Fruit fly (Drosophila melanogaster) whole organism, embryonic: Measurements from ENCODE around the gene Piezo.

ENCODE experiments used
- Ada2b ChIP-seq: fragments of 200-800 bp; sonication (Bioruptor generic); IDR thresholded peaks from 2 replicates; pipeline ENCODE4 v1.3.6; 2022; ENCODE audit warnings: missing biosample characterization, missing genetic modification characterization
- Atf6 ChIP-seq: fragments of 200-800 bp; sonication (Bioruptor generic); IDR thresholded peaks from 2 replicates; pipeline ENCODE4 v1.3.6; 2022; ENCODE audit warnings: missing biosample characterization, missing genetic modification characterization
- B-H2 ChIP-seq: fragments of 200-800 bp; sonication (Bioruptor generic); optimal IDR thresholded peaks from 2 replicates; lab custom pipeline; 2018; ENCODE audit warnings: missing biosample characterization, mild to moderate bottlenecking, missing genetic modification characterization
- Blimp-1 ChIP-seq: fragments of 200-800 bp; sonication (Bioruptor generic); optimal IDR thresholded peaks from 3 replicates; lab custom pipeline; 2018; ENCODE audit warnings: missing biosample characterization, missing genetic modification characterization, mild to moderate bottlenecking, moderate library complexity, missing genetic modification reagents
- CG12071 ChIP-seq: fragments of 200-800 bp; sonication (Bioruptor generic); optimal IDR thresholded peaks from 3 replicates; lab custom pipeline; 2018; ENCODE audit warnings: missing biosample characterization, mild to moderate bottlenecking, missing genetic modification characterization
- CG13624 ChIP-seq: fragments of 200-800 bp; sonication (Bioruptor generic); optimal IDR thresholded peaks from 2 replicates; lab custom pipeline; 2016; ENCODE audit warnings: missing biosample characterization, missing genetic modification characterization
- CG13894 ChIP-seq: fragments of 200-800 bp; sonication (Bioruptor generic); optimal IDR thresholded peaks from 3 replicates; lab custom pipeline; 2018; ENCODE audit warnings: missing biosample characterization, mild to moderate bottlenecking, missing genetic modification characterization, moderate library complexity
- CG15514 ChIP-seq: fragments of 200-800 bp; sonication (Bioruptor generic); optimal IDR thresholded peaks from 3 replicates; lab custom pipeline; 2017; ENCODE audit warnings: missing biosample characterization, missing genetic modification characterization, mild to moderate bottlenecking, moderate library complexity, missing genetic modification reagents
- CG1832 ChIP-seq: fragments of 200-800 bp; sonication (Bioruptor generic); optimal IDR thresholded peaks from 2 replicates; lab custom pipeline; 2017; ENCODE audit warnings: missing biosample characterization, mild to moderate bottlenecking, missing genetic modification characterization, inconsistent platforms
- CG2120 ChIP-seq: fragments of 200-800 bp; sonication (Bioruptor generic); optimal IDR thresholded peaks from 3 replicates; lab custom pipeline; 2016; ENCODE audit warnings: missing biosample characterization, missing genetic modification characterization
- CG2199 ChIP-seq: fragments of 200-800 bp; sonication (Bioruptor generic); IDR thresholded peaks from 3 replicates; pipeline ENCODE4 v1.3.6; 2022; ENCODE audit warnings: missing biosample characterization, missing genetic modification characterization
- CG34224 ChIP-seq: fragments of 200-800 bp; sonication (Bioruptor generic); IDR thresholded peaks from 3 replicates; pipeline ENCODE4 v1.3.6; 2022; ENCODE audit warnings: missing biosample characterization, missing genetic modification characterization; ENCODE audit not compliant: partially characterized antibody
- CG4820 ChIP-seq: fragments of 200-800 bp; sonication (Bioruptor generic); optimal IDR thresholded peaks from 3 replicates; lab custom pipeline; 2016; ENCODE audit warnings: missing biosample characterization, missing genetic modification characterization
- CG5180 ChIP-seq: fragments of 200-800 bp; sonication (Bioruptor generic); optimal IDR thresholded peaks from 3 replicates; lab custom pipeline; 2017; ENCODE audit warnings: missing biosample characterization, missing genetic modification characterization, mild to moderate bottlenecking, moderate library complexity, missing genetic modification reagents
- CG6175 ChIP-seq: fragments of 200-800 bp; sonication (Bioruptor generic); IDR thresholded peaks from 3 replicates; pipeline ENCODE4 v1.3.6; 2022; ENCODE audit warnings: missing biosample characterization, missing genetic modification characterization
- CG6689 ChIP-seq: fragments of 200-800 bp; sonication (Bioruptor generic); IDR thresholded peaks from 2 replicates; pipeline ENCODE4 v1.3.6; 2022; ENCODE audit warnings: missing biosample characterization, missing genetic modification characterization
- CG7372 ChIP-seq: fragments of 200-800 bp; sonication (Bioruptor generic); IDR thresholded peaks from 2 replicates; pipeline ENCODE4 v1.3.6; 2022; ENCODE audit warnings: missing biosample characterization, missing genetic modification characterization
- CG8290 ChIP-seq, 3 experiments: fragments of 200-800 bp; sonication (Bioruptor generic); optimal IDR thresholded peaks; 2 replicates each; lab custom pipeline; 2016 to 2019; ENCODE audit warnings: missing biosample characterization in 3 of 3, missing genetic modification characterization in 3 of 3, mild to moderate bottlenecking in 2 of 3, moderate library complexity in 1 of 3
- CG8924 ChIP-seq: fragments of 200-800 bp; optimal IDR thresholded peaks from 3 replicates; lab custom pipeline; 2019; ENCODE audit warnings: missing biosample characterization, mild to moderate bottlenecking, missing genetic modification characterization, moderate library complexity
- Deaf1 ChIP-seq: fragments of 200-800 bp; optimal IDR thresholded peaks from 3 replicates; lab custom pipeline; 2019; ENCODE audit warnings: missing biosample characterization, mild to moderate bottlenecking, missing genetic modification characterization, moderate library complexity
- Drgx ChIP-seq: fragments of 200-800 bp; sonication (Bioruptor generic); IDR thresholded peaks from 2 replicates; pipeline ENCODE4 v1.3.6; 2022; ENCODE audit warnings: missing biosample characterization, missing genetic modification characterization
- HLH54F ChIP-seq: fragments of 200-800 bp; sonication (Bioruptor generic); optimal IDR thresholded peaks from 3 replicates; lab custom pipeline; 2016; ENCODE audit warnings: missing biosample characterization, missing genetic modification characterization
- Optix ChIP-seq: fragments of 200-800 bp; sonication (Bioruptor generic); IDR thresholded peaks from 3 replicates; pipeline ENCODE4 v1.3.6; 2022; ENCODE audit warnings: missing biosample characterization, missing genetic modification characterization
- Pdp1 ChIP-seq, 2 experiments: fragments of 200-800 bp; sonication (Bioruptor generic); optimal IDR thresholded peaks; 3 replicates each; lab custom pipeline; 2016; ENCODE audit warnings: missing biosample characterization in 2 of 2, missing genetic modification characterization in 2 of 2, mild to moderate bottlenecking in 1 of 2, moderate library complexity in 1 of 2
- Ravus ChIP-seq: fragments of 200-800 bp; sonication (Bioruptor generic); IDR thresholded peaks from 2 replicates; pipeline ENCODE4 v1.3.6; 2022; ENCODE audit warnings: missing biosample characterization, missing genetic modification characterization
- Rfx ChIP-seq: fragments of 200-800 bp; sonication (Bioruptor generic); IDR thresholded peaks from 2 replicates; pipeline ENCODE4 v1.3.6; 2022; ENCODE audit warnings: missing biosample characterization, missing genetic modification characterization
- Xbp1 ChIP-seq: fragments of 200-800 bp; sonication (Bioruptor generic); optimal IDR thresholded peaks from 3 replicates; lab custom pipeline; 2016; ENCODE audit warnings: missing biosample characterization, mild to moderate bottlenecking, missing genetic modification characterization
- ara ChIP-seq: fragments of 200-800 bp; sonication (Bioruptor generic); IDR thresholded peaks from 2 replicates; pipeline ENCODE4 v1.3.6; 2022; ENCODE audit warnings: missing biosample characterization, missing genetic modification characterization
- chinmo ChIP-seq: fragments of 200-800 bp; sonication (Bioruptor generic); IDR thresholded peaks from 4 replicates; pipeline ENCODE4 v1.3.6; 2022; ENCODE audit warnings: missing biosample characterization, missing genetic modification characterization; ENCODE audit not compliant: partially characterized antibody
- ci ChIP-seq: fragments of 200-800 bp; sonication (Bioruptor generic); IDR thresholded peaks from 3 replicates; pipeline ENCODE4 v1.3.6; 2022; ENCODE audit warnings: missing biosample characterization, missing genetic modification characterization
- dm ChIP-seq: fragments of 200-800 bp; sonication (Bioruptor generic); optimal IDR thresholded peaks from 3 replicates; lab custom pipeline; 2016; ENCODE audit warnings: missing biosample characterization, missing genetic modification characterization
- eve ChIP-seq, 2 experiments: fragments of >200 bp; optimal IDR thresholded peaks; 2 replicates each; lab custom pipeline; 2017; ENCODE audit warnings: missing biosample characterization in 2 of 2, missing genetic modification characterization in 2 of 2
- fd102C ChIP-seq: fragments of 200-800 bp; sonication (Bioruptor generic); optimal IDR thresholded peaks from 2 replicates; lab custom pipeline; 2018; ENCODE audit warnings: missing biosample characterization, mild to moderate bottlenecking, missing genetic modification characterization, moderate library complexity
- ftz-f1 ChIP-seq: fragments of 200-800 bp; sonication (Bioruptor generic); optimal IDR thresholded peaks from 2 replicates; lab custom pipeline; 2016; ENCODE audit warnings: missing biosample characterization, missing genetic modification characterization
- gsb-n ChIP-seq: fragments of 200-800 bp; sonication (Bioruptor generic); optimal IDR thresholded peaks from 3 replicates; lab custom pipeline; 2018; ENCODE audit warnings: missing biosample characterization, mild to moderate bottlenecking, missing genetic modification characterization
- insv ChIP-seq, 2 experiments: fragments of 200-800 bp; sonication (Bioruptor generic); optimal IDR thresholded peaks; 3 replicates each; lab custom pipeline; 2016 to 2018; ENCODE audit warnings: missing biosample characterization in 2 of 2, missing genetic modification characterization in 2 of 2
- kay ChIP-seq: fragments of 200-800 bp; sonication (Bioruptor generic); optimal IDR thresholded peaks from 2 replicates; lab custom pipeline; 2016; ENCODE audit warnings: missing biosample characterization, missing genetic modification characterization
- lab ChIP-seq: fragments of 200-800 bp; sonication (Bioruptor generic); optimal IDR thresholded peaks from 3 replicates; lab custom pipeline; 2017; ENCODE audit warnings: missing biosample characterization, missing genetic modification characterization, mild to moderate bottlenecking, moderate library complexity, missing genetic modification reagents
- lilli ChIP-seq: fragments of 200-800 bp; sonication (Bioruptor generic); optimal IDR thresholded peaks from 3 replicates; lab custom pipeline; 2016; ENCODE audit warnings: missing biosample characterization, missing genetic modification characterization
- schlank ChIP-seq: fragments of 200-800 bp; sonication (Bioruptor generic); optimal IDR thresholded peaks from 2 replicates; lab custom pipeline; 2018; ENCODE audit warnings: missing biosample characterization, mild to moderate bottlenecking, missing genetic modification characterization
- sens ChIP-seq: fragments of 200-800 bp; sonication (Bioruptor generic); peaks from one replicate; lab custom pipeline; 2016; ENCODE audit warnings: missing biosample characterization, missing genetic modification characterization
- so ChIP-seq: fragments of 200-800 bp; sonication (Bioruptor generic); IDR thresholded peaks from 3 replicates; pipeline ENCODE4 v1.3.6; 2022; ENCODE audit warnings: missing biosample characterization, missing genetic modification characterization
- sob ChIP-seq: fragments of 200-800 bp; sonication (Bioruptor generic); IDR thresholded peaks from 2 replicates; pipeline ENCODE4 v1.3.6; 2022; ENCODE audit warnings: missing biosample characterization, missing genetic modification characterization
- tin ChIP-seq: fragments of 200-800 bp; sonication (Bioruptor generic); optimal IDR thresholded peaks from 3 replicates; lab custom pipeline; 2016; ENCODE audit warnings: missing biosample characterization, missing genetic modification characterization
- ttk ChIP-seq: fragments of 200-800 bp; sonication (Bioruptor generic); IDR thresholded peaks from 2 replicates; pipeline ENCODE4 v2.1.2; 2022; ENCODE audit warnings: missing biosample characterization, missing genetic modification characterization
- unc-4 ChIP-seq: fragments of 200-800 bp; sonication (Bioruptor generic); IDR thresholded peaks from 2 replicates; pipeline ENCODE4 v1.3.6; 2022; ENCODE audit warnings: missing biosample characterization, missing genetic modification characterization; ENCODE audit not compliant: partially characterized antibody
- vvl ChIP-seq: fragments of 200-800 bp; sonication (Bioruptor generic); IDR thresholded peaks from 2 replicates; pipeline ENCODE4 v1.3.6; 2022; ENCODE audit warnings: missing biosample characterization, missing genetic modification characterization
- z ChIP-seq: fragments of 200-800 bp; sonication (Bioruptor generic); IDR thresholded peaks from 3 replicates; pipeline ENCODE4 v1.3.6; 2022; ENCODE audit warnings: missing biosample characterization, missing genetic modification characterization

Piezo gene

DNA sequence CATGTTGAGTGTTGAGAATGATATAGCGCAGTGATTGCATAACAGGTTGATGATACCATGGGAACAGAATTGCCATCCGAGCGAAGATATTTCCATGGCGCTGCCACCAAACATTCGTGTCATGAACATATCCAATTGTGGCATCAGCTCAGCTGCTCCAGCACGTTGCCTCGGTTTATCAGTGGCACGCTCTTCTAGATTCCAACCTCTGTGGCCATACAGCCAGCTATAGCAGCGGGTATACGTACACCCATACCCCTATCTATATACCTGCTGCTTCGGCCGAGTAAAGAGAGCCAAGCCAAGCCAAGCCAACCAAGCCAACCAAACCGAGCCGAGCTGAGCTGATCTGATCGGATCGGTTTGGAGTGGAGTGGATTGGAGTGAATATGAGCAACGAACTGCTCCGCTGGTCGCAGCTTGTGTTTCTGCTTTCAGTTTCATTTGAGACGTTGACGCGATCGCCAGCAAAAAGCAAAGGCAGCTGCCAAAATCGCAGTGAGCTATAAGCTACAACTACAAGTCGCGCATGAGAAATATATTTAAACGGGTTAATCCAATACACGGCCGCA is 14.3 kb upstream of the Piezo start (continued):
- peak; percentile 6 for TF ChIP-seq CG8290 (GFP tag; optimal IDR thresholded peaks at IDR 0.05; lab: Kevin White, UChicago)
- peak in 1 of 2 experiments; percentile 47 for TF ChIP-seq CG8290 (tag; optimal IDR thresholded peaks at IDR 0.05; lab: Kevin White, UChicago)
- TF ChIP-seq insv (GFP tag; optimal IDR thresholded peaks at IDR 0.05; lab: Kevin White, UChicago): peak in 1 of 2 experiments; percentile 62
- TF ChIP-seq ttk (GFP tag; lab: Robert Waterston, UW): no peak
- peak; percentile 95 for TF ChIP-seq CG6175 (GFP tag; lab: Robert Waterston, UW)
- TF ChIP-seq vvl (GFP tag; lab: Robert Waterston, UW): peak; percentile 49; the same call in 1 of the 2 replicates
- TF ChIP-seq CG5180 (GFP tag; lab: Kevin White, UChicago): peak; percentile 90
- 0 out of 2 replicates have a peak, but pooled peaks have one; percentile 9 for TF ChIP-seq sob (GFP tag; lab: Robert Waterston, UW)
- TF ChIP-seq CG8924: peak; percentile 9
- no peak for TF ChIP-seq kay (GFP tag; lab: Kevin White, UChicago)
- peak; percentile 23; the same call in 1 of the 2 replicates for TF ChIP-seq Drgx (GFP tag; lab: Robert Waterston, UW)
- TF ChIP-seq CG12071 (GFP tag; lab: Kevin White, UChicago): peak; percentile 36
- TF ChIP-seq ci (GFP tag; lab: Robert Waterston, UW): peak; percentile 32; the same call in 1 of the 3 replicates
- TF ChIP-seq chinmo (GFP tag; lab: Robert Waterston, UW): peak; percentile 84
- TF ChIP-seq sens (GFP tag; lab: Kevin White, UChicago): peak; percentile 13
- TF ChIP-seq Ada2b (GFP tag; lab: Robert Waterston, UW): no peak
- TF ChIP-seq lab (GFP tag; lab: Kevin White, UChicago): peak; percentile 6
- 0 out of 3 replicates have a peak, but pooled peaks have one; percentile 42 for TF ChIP-seq CG2199
- peak; percentile 83 for TF ChIP-seq CG13894 (tag; lab: Kevin White, UChicago)
- TF ChIP-seq B-H2 (GFP tag; lab: Kevin White, UChicago): peak; percentile 19
- TF ChIP-seq unc-4 (GFP tag; lab: Robert Waterston, UW): 0 out of 2 replicates have a peak, but pooled peaks have one; percentile 37
- TF ChIP-seq Deaf1 (tag; lab: Kevin White, UChicago): peak; percentile 74
- TF ChIP-seq Pdp1 (GFP tag; optimal IDR thresholded peaks at IDR 0.05; lab: Kevin White, UChicago): peak in 1 of 2 experiments; percentile 77
- TF ChIP-seq Blimp-1 (GFP tag; lab: Kevin White, UChicago): peak; percentile 92
- TF ChIP-seq Atf6: peak; percentile 13; the same call in 1 of the 2 replicates

DNA sequence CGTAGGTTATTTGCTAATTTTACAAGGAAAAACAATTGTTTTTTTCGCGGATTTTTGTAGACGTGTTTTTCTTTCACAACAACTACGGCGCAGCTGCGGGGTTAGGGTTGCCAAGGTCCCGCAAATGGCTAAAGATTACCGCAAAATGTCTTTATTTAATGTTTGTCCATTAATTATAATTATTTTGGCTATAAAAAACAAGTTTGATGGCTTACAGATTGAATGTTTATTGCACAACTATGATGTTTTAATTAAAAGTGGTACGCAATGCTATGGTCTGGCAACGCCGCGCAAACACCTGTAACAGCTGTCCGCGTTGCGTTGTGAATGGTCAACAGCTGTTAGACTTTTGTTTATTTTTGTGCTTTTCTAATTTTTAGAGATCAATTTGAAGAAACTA is 6.2 kb upstream of the Piezo start:
- TF ChIP-seq Ravus: peak; percentile 3; the same call in 1 of the 2 replicates
- TF ChIP-seq tin (GFP tag; lab: Kevin White, UChicago): peak; percentile 76
- TF ChIP-seq HLH54F: peak; percentile 76
- peak; percentile 87 for TF ChIP-seq CG2120 (GFP tag; lab: Kevin White, UChicago)
- peak; percentile 26 for TF ChIP-seq dm (GFP tag; lab: Kevin White, UChicago)
- TF ChIP-seq Rfx: peak; percentile 79
- TF ChIP-seq CG8290 (GFP tag; optimal IDR thresholded peaks at IDR 0.05; lab: Kevin White, UChicago): peak; percentile 26
- TF ChIP-seq CG8290 (tag; optimal IDR thresholded peaks at IDR 0.05; lab: Kevin White, UChicago): peak in 1 of 2 experiments; percentile 83
- no peak for TF ChIP-seq eve (GFP tag; optimal IDR thresholded peaks at IDR 0.05; lab: Kevin White, UChicago)
- no peak for TF ChIP-seq CG1832 (GFP tag; lab: Kevin White, UChicago)
- peak; percentile 3 for TF ChIP-seq fd102C (GFP tag; lab: Kevin White, UChicago)
- peak; percentile 64 for TF ChIP-seq CG4820
- peak; percentile 3 for TF ChIP-seq schlank (tag; lab: Kevin White, UChicago)
- TF ChIP-seq Pdp1 (GFP tag; optimal IDR thresholded peaks at IDR 0.05; lab: Kevin White, UChicago): peak; percentile 79 to 91
- TF ChIP-seq lilli (GFP tag; lab: Kevin White, UChicago): peak; percentile 89
- TF ChIP-seq ftz-f1 (GFP tag; lab: Kevin White, UChicago): peak; percentile 71
- peak; percentile 50; the same call in 2 of the 3 replicates for TF ChIP-seq CG34224
- peak; percentile 48; the same call in 1 of the 3 replicates for TF ChIP-seq Optix (GFP tag; lab: Robert Waterston, UW)
- peak; percentile 69; the same call in 1 of the 2 replicates for TF ChIP-seq CG6689 (GFP tag; lab: Robert Waterston, UW)
- TF ChIP-seq Xbp1 (GFP tag; lab: Kevin White, UChicago): peak; percentile 79
- TF ChIP-seq ara: peak; percentile 59
- TF ChIP-seq gsb-n (tag; lab: Kevin White, UChicago): no peak
- TF ChIP-seq CG13624 (GFP tag; lab: Kevin White, UChicago): peak; percentile 87
- 0 out of 3 replicates have a peak, but pooled peaks have one; percentile 56 for TF ChIP-seq so (GFP tag; lab: Robert Waterston, UW)
- peak; percentile 67 for TF ChIP-seq CG7372 (GFP tag; lab: Robert Waterston, UW)
- TF ChIP-seq CG15514 (GFP tag; lab: Kevin White, UChicago): peak; percentile 82
- TF ChIP-seq z (GFP tag; lab: Robert Waterston, UW): no peak
